Worm (Caenorhabditis elegans): ENCODE data around the gene zyg-12.

DNA sequence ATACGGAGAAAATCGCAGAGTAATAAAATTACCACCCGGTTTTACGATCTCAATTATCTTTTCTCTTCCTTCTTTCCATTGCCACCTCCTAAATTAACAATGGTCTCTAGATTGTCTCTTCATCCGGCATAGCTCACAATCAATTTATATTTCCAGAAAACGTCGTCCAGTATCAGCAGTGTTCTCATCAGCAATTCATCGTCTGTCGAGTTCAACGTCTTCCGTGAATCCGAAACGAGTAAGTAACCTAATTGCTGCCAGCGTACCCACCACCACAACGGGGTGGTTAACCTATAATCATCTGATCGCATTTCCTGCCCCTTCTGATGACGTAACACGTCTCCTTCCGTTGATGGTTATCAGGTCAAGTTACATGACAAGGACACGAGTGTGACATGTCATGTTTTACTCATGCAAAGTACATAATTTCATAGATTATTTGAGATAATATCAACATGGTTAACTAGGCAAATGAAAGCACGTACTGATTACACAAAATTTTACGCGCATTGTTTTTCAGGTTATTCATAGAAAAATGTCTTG, 36.3 kb downstream of the zyg-12 start:
- TF ChIP-seq ama-1 (optimal IDR thresholded peaks at IDR 0.05), result no peak
- TF ChIP-seq tbx-11 (GFP tag; IDR thresholded peaks at IDR 0.05), result no peak
- no peak for TF ChIP-seq flt-1 (GFP tag; IDR thresholded peaks at IDR 0.05)
- no peak for TF ChIP-seq aly-1 (tag; optimal IDR thresholded peaks at IDR 0.05)
- TF ChIP-seq F13C5.2 (tag; optimal IDR thresholded peaks at IDR 0.05), result no peak
- no peak for TF ChIP-seq hmg-4 (GFP tag; optimal IDR thresholded peaks at IDR 0.05)
- TF ChIP-seq B0310.2 (tag; optimal IDR thresholded peaks at IDR 0.05), result no peak
- no peak for TF ChIP-seq hnd-1 (tag; optimal IDR thresholded peaks at IDR 0.05)
- no peak for TF ChIP-seq sea-1 (GFP tag; conservative IDR thresholded peaks at IDR 0.05)
- TF ChIP-seq tbx-37 (GFP tag; conservative IDR thresholded peaks at IDR 0.05), result no peak
- no peak for TF ChIP-seq ets-7 (tag; optimal IDR thresholded peaks at IDR 0.05)
- TF ChIP-seq tra-4 (tag; optimal IDR thresholded peaks at IDR 0.05), result no peak
- TF ChIP-seq pes-1 (GFP tag; IDR thresholded peaks at IDR 0.05), result no peak

Data from whole organism, early embryonic.